Worm (Caenorhabditis elegans): Measurements from ENCODE around the gene kbp-3.

ce11 chrII:14374594-14374993, 15.3 kb downstream of the kbp-3 start:
- TF ChIP-seq elt-1 (tag; optimal IDR thresholded peaks at IDR 0.05), result no peak
- TF ChIP-seq ama-1 (optimal IDR thresholded peaks at IDR 0.05), result no peak
- TF ChIP-seq nhr-28 (tag; optimal IDR thresholded peaks at IDR 0.05), result no peak
- no peak for TF ChIP-seq ztf-4 (tag; optimal IDR thresholded peaks at IDR 0.05)
- no peak for TF ChIP-seq nhr-23 (tag; optimal IDR thresholded peaks at IDR 0.05)
- TF ChIP-seq lin-39 (tag; optimal IDR thresholded peaks at IDR 0.05), result no peak
- TF ChIP-seq ztf-11 (tag; optimal IDR thresholded peaks at IDR 0.05), result no peak
- no peak for TF ChIP-seq lin-15B (tag; optimal IDR thresholded peaks at IDR 0.05)
- TF ChIP-seq nhr-12 (tag; optimal IDR thresholded peaks at IDR 0.05), result no peak
- TF ChIP-seq zag-1 (tag; optimal IDR thresholded peaks at IDR 0.05), result no peak
